Fruit fly (Drosophila melanogaster) Kc167 (cell line): Measurements from ENCODE around the gene CG7246.

Experiments
- Myc ChIP-seq: fragments of >200 bp; optimal IDR thresholded peaks from 2 replicates; lab custom pipeline; 2017; ENCODE audit warnings: missing external identifiers
- Sin3A ChIP-seq: fragments of >200 bp; optimal IDR thresholded peaks from 2 replicates; lab custom pipeline; 2018; ENCODE audit warnings: missing external identifiers
- h ChIP-seq: fragments of >200 bp; optimal IDR thresholded peaks from 3 replicates; lab custom pipeline; 2018; ENCODE audit warnings: missing external identifiers
- insv ChIP-seq: fragments of >200 bp; optimal IDR thresholded peaks from 3 replicates; lab custom pipeline; 2018; ENCODE audit warnings: missing external identifiers
- psq ChIP-seq: fragments of >200 bp; optimal IDR thresholded peaks from 2 replicates; lab custom pipeline; 2017; ENCODE audit warnings: missing external identifiers
- ttk ChIP-seq: sonication (Bioruptor generic); optimal IDR thresholded peaks from 2 replicates; lab custom pipeline; 2017; ENCODE audit warnings: missing external identifiers

CG7246 gene

DNA sequence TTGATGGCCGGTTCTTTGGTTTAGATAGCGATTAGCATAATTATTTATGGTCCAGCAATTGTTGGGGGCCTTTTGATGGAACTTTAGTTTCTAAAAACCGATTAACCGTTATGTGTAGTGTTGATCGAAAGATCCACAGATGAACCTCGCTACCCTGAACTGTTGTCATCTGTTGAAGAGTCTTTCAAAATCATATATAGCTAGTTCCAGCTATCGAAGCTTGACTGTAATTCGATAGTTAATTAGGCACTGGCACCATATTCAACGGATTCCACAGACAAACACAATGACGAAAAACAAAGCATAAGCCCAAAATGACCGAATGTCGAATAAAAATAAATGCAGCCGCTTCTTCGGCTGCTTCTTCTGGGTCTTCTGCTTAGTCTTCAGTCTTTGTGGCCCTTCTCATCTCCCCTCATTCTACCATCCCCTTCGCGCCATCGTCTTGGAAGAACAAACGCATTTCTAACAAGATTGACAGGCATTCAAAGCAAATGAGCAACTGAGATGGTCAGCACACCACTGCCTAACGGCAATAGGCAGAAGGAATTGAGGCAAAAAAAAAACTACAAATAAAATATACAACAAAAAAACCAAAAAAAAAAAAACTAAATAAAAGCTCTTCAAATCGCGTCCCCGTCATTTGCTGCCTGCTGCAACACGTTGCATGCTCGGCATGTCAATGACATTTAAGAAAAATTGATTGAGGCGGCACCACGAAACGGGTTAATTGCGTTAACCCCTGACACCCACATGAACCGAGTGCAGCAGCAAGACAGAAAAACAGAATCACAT lies 36.9 kb downstream of the CG7246 start:
- TF ChIP-seq Sin3A (lab: Kevin White, UChicago) (no peak), Myc (lab: Kevin White, UChicago) (no peak), ttk (no peak), insv (lab: Kevin White, UChicago) (no peak), psq (no peak), h (no peak)

DNA sequence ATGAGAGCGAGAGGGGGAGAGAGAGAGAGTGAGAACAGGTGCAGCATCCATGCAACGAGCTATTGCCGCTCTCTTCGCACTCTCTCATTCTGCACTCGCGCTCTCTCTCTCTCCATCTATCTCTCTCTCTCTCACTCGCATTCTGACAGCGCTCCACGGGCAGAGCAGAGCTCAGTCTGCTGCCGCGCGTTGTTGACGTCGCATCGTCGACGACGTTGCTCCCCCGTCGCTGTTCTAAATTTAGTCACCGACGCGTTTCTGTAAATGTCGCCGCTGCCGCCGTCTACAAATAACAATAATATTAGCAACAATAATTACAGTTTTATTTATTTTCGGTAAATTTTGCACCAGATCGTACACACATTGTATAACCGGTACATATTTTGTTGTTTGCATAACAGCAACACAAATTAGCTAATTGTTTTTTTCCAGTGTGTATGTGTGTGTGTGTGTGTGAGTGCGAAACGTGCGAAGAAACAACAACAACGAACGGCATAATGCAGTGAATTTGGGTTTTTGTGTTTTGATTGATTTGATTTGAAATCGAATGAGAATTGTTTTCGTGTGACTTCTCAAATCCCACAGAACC lies 38.3 kb downstream of the CG7246 start:
- TF ChIP-seq h (no peak), ttk (no peak), Myc (lab: Kevin White, UChicago) (no peak), insv (lab: Kevin White, UChicago) (no peak), Sin3A (lab: Kevin White, UChicago) (no peak), psq (no peak)

DNA sequence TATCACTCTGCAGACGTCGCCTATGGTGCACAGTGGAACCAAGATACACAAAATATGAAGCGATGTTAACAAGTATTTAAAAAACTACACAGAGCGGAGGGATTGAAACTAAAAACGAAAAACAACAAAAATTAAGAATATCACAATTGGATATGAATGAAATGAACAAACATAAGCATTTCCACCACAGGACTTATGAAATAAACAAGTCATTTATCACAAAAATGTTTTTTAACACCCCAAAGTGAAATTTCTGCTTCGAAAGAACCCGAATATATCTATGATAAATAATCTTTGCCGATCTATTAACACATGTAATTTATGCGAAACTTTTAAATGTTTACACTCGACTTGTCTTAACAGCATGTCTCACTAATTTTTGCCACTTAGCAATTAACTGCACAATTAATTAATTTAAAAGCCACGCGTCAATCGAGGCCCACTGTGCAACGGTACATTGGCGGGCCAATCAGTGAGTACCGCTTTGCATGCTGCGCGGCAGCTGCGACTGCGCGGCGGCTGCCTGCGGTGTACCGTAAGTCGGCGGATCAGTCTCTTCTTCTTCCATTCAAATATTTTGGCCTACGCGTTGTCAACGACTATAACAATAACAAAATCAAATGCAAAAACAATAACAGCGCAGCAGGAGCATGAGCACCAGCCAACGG lies 38.9 kb downstream of the CG7246 start:
- TF ChIP-seq psq (no peak), Sin3A (lab: Kevin White, UChicago) (no peak), Myc (lab: Kevin White, UChicago) (no peak), insv (lab: Kevin White, UChicago) (no peak)

DNA sequence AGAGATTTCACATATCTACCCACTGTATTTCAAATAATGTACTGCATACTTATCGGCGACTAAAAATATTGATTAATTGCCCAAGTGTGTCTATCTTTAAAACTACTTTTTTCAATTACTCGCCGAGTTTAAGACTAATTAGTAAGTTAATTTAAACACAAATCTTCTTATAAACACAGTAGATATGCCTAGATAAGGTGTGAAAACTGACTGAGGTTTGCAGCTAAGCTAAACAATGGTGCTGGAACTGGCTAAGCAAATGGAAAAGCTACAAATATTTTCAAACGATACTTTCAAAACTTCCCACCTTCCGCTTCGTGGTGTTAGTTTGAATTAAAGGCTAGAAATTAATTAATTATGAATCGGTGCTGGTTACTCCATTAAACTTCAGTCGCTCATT lies 40.0 kb downstream of the CG7246 start:
- TF ChIP-seq insv (lab: Kevin White, UChicago) (no peak), ttk (no peak), Myc (lab: Kevin White, UChicago) (no peak), Sin3A (lab: Kevin White, UChicago) (no peak), psq (no peak), h (no peak)

DNA sequence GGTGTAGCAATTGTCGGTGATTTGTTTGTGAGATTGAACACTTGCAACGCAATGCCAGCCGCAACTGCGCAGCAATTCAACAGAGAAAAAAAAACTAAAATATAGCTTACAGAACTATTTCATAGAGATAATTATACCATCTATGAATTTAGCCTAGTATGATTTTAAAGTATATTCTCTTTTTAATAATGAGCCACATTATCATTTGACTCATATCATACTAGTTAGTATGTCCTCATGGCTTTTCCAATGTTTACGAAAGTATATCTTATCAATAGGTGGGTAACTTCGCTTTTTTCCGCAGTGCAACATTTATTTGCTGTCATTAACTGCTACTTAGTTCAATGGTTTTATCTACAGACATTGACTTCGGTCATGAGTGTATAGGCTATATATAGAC lies 42.1 kb downstream of the CG7246 start:
- TF ChIP-seq insv (lab: Kevin White, UChicago), result no peak
- TF ChIP-seq Myc (lab: Kevin White, UChicago), result no peak
- TF ChIP-seq ttk, result no peak
- TF ChIP-seq psq, result no peak
- TF ChIP-seq h, result no peak

DNA sequence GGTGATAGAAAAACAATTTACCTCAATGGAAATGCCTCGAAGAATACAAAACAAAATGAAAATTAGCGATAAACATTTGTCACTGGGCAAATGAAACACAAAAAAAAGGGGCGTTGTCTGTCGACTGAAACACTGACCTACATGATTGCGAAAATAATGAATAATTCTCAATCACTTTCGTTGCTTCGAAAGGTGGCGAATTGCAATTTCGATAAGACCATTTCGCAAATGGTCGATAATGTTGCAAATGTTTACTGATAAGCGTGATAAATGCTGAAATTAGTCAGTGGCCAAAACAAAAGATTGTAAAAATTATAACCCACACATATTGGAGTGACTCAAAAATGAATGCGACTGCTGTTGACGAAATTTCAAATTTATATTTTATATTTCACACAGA lies 44.7 kb downstream of the CG7246 start:
- no peak for TF ChIP-seq ttk
- no peak for TF ChIP-seq Myc (lab: Kevin White, UChicago)
- TF ChIP-seq insv (lab: Kevin White, UChicago), result no peak

DNA sequence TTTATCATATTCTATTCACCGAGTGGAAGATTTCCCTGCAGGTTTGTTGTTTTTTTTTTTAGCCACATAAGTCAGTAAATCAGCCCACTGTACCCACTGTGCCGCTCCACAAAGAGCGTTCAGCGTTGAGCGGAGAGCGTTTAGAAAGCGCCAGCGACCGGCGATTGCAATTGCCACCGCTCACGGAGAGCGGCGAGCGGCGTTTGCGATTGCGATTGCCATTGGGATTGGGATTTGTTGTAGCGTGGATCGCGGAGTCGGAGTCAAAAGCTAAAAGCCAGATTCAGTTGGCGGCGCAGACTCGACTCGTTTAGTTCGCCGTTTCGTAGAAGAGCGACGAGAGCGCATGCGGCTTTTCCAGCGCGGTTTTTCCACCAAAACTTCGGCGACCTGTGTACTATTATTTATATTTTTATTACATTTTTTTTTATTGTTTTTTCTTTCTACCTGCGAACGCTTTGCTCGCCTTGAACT lies 50.9 kb downstream of the CG7246 start, which contains the start of gene Nost:
TSS of gene Nost (plus strand) at position 306 of the 474 bp plus-strand sequence.
- TF ChIP-seq psq, result no peak
- no peak for TF ChIP-seq Myc (lab: Kevin White, UChicago)
- TF ChIP-seq Sin3A (lab: Kevin White, UChicago), result no peak
- TF ChIP-seq ttk, result no peak
- no peak for TF ChIP-seq h
- TF ChIP-seq insv (lab: Kevin White, UChicago), result no peak

DNA sequence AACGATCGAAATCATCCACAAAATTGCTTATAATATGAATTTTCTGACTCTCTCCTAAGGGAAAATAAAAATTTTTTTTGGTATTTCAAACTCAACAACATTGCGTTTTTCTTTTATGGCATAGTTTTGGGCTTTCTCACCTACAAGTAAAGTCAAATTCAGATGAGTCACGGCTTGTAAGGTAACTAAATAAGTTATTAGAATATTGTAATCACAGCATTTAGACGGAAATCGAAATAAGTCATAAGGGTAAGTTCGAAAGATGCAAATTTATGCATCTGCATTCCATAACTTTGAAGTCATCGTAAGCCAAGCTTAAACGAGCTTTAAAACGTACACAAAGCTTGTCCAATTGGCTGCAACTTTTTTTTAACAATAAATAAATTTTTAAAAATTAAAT lies 51.4 kb downstream of the CG7246 start:
- TF ChIP-seq ttk, result no peak
- TF ChIP-seq Myc (lab: Kevin White, UChicago), result no peak
- no peak for TF ChIP-seq psq
- no peak for TF ChIP-seq h
- no peak for TF ChIP-seq Sin3A (lab: Kevin White, UChicago)
- no peak for TF ChIP-seq insv (lab: Kevin White, UChicago)
